Fruit fly (Drosophila melanogaster) Kc167 (cell line): Measurements from ENCODE around the gene CG6610.

ENCODE experiments used
- Sin3A ChIP-seq: fragments of >200 bp; optimal IDR thresholded peaks from 2 replicates; lab custom pipeline; 2018; ENCODE audit warnings: missing external identifiers
- insv ChIP-seq: fragments of >200 bp; optimal IDR thresholded peaks from 3 replicates; lab custom pipeline; 2018; ENCODE audit warnings: missing external identifiers
- psq ChIP-seq: fragments of >200 bp; optimal IDR thresholded peaks from 2 replicates; lab custom pipeline; 2017; ENCODE audit warnings: missing external identifiers

DNA sequence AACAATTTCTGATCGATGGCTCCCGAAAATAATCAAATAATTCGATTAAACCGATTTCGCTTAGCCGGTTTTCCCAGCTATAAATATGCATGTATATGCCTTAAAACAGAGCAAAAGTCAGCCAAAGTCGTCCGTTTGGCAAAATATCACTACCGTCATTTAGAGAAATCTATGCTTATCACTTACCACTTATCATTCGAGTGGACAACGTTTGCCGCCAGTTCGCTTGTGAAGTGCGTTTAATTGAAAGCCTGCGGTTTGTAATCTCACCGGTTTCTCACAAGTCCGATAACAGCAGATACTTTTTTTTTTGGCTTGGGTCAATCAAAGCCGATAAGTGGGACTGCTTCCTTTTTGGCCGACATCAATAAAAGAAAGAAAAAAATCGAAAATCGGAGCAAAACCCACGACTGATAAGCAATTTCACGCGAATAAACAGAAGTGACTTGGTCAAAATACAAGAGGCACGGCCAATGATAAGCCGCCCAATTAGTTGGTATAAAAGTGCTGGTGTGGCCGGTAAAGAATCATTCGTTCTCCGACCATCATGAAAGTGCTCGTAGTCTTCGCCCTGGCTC is 25.0 kb upstream of the CG6610 start, which contains the start of gene Jon65Aiii:
- TF ChIP-seq psq (no peak), insv (lab: Kevin White, UChicago) (no peak), Sin3A (lab: Kevin White, UChicago) (no peak)
